Worm (Caenorhabditis elegans) whole organism, L4 larva: ENCODE results near the gene C50A2.3.

Source experiments
- F49E8.2 ChIP-seq: sonication (generic microtip); optimal IDR thresholded peaks from 2 replicates; lab custom pipeline; 2016; ENCODE audit warnings: missing compliant biosample characterization, mild to moderate bottlenecking, missing genetic modification characterization, borderline replicate concordance
- R02D3.7 ChIP-seq: fragments of 150-350 bp; sonication (generic microtip); optimal IDR thresholded peaks from 3 replicates; lab custom pipeline; 2014; ENCODE audit warnings: missing biosample characterization, missing genetic modification characterization
- T20F7.1 ChIP-seq: fragments of 200-800 bp; sonication (Bioruptor generic); optimal IDR thresholded peaks from 2 replicates; lab custom pipeline; 2018; ENCODE audit warnings: mild to moderate bottlenecking, missing genetic modification characterization, missing compliant biosample characterization
- Y75B8A.6 ChIP-seq: fragments of 200-800 bp; sonication (Bioruptor generic); IDR thresholded peaks from 2 replicates; pipeline ENCODE4 v1.3.6; 2022; ENCODE audit warnings: missing genetic modification reagents, missing genetic modification characterization, missing compliant biosample characterization
- ZK546.5 ChIP-seq, 2 experiments: sonication (generic microtip); optimal IDR thresholded peaks; 2 replicates each; lab custom pipeline; 2017; ENCODE audit warnings: missing biosample characterization in 2 of 2, missing genetic modification characterization in 2 of 2
- aha-1 ChIP-seq: fragments of 150-350 bp; peaks from one replicate; lab custom pipeline; 2014; ENCODE audit warnings: missing biosample characterization, missing genetic modification characterization
- aly-2 ChIP-seq: sonication (generic microtip); optimal IDR thresholded peaks from 2 replicates; lab custom pipeline; 2018; ENCODE audit warnings: missing biosample characterization, missing genetic modification characterization
- ama-1 ChIP-seq: fragments of 150-350 bp; optimal IDR thresholded peaks from 2 replicates; lab custom pipeline; 2014; ENCODE audit warnings: inconsistent platforms, mixed read lengths
- arid-1 ChIP-seq: fragments of 200-800 bp; sonication (Bioruptor generic); conservative IDR thresholded peaks from 2 replicates; pipeline ENCODE4 v1.3.6; 2022; ENCODE audit warnings: missing genetic modification reagents, missing genetic modification characterization, missing compliant biosample characterization
- cey-2 ChIP-seq: sonication (generic microtip); optimal IDR thresholded peaks from 3 replicates; lab custom pipeline; 2017; ENCODE audit warnings: missing genetic modification characterization, mild to moderate bottlenecking, missing compliant biosample characterization, antibody characterized with exemption, borderline replicate concordance; ENCODE audit not compliant: insufficient read depth
- daf-12 ChIP-seq: fragments of 150-350 bp; optimal IDR thresholded peaks from 2 replicates; lab custom pipeline; 2014; ENCODE audit warnings: missing biosample characterization, missing genetic modification reagents, missing genetic modification characterization
- daf-16 ChIP-seq, 3 experiments: sonication (generic microtip); optimal IDR thresholded peaks; 2 replicates each; lab custom pipeline; 2016 to 2017; ENCODE audit warnings: missing genetic modification characterization in 3 of 3, missing genetic modification reagents in 3 of 3, mild to moderate bottlenecking in 2 of 3, missing compliant biosample characterization in 2 of 3, missing biosample characterization in 1 of 3, moderate library complexity in 1 of 3
- daf-19 ChIP-seq: fragments of 200-800 bp; sonication (Bioruptor generic); conservative IDR thresholded peaks from 2 replicates; pipeline ENCODE4 v1.3.6; 2022; ENCODE audit warnings: missing genetic modification characterization, missing compliant biosample characterization
- dve-1 ChIP-seq: sonication (generic microtip); optimal IDR thresholded peaks from 2 replicates; lab custom pipeline; 2017; ENCODE audit warnings: antibody characterized with exemption, mild to moderate bottlenecking, missing genetic modification characterization, missing compliant biosample characterization; ENCODE audit not compliant: insufficient read depth
- egl-43 ChIP-seq: fragments of 200-800 bp; sonication (Bioruptor generic); IDR thresholded peaks from 2 replicates; pipeline ENCODE4 v1.3.6; 2022; ENCODE audit warnings: missing genetic modification reagents, missing genetic modification characterization, missing compliant biosample characterization
- hlh-11 ChIP-seq: fragments of 200-800 bp; sonication (Bioruptor generic); optimal IDR thresholded peaks from 2 replicates; lab custom pipeline; 2018; ENCODE audit warnings: mild to moderate bottlenecking, missing genetic modification characterization, missing compliant biosample characterization
- hmg-1.1 ChIP-seq: fragments of 200-800 bp; sonication (Bioruptor generic); IDR thresholded peaks from 2 replicates; pipeline ENCODE4 v1.3.6; 2022; ENCODE audit warnings: missing genetic modification reagents, missing genetic modification characterization, missing compliant biosample characterization
- madf-5 ChIP-seq, 2 experiments: fragments of 200-800 bp; sonication (Bioruptor generic); IDR thresholded peaks; 2 replicates each; pipeline ENCODE4 v1.3.6; 2022; ENCODE audit warnings: missing compliant biosample characterization in 2 of 2, missing genetic modification characterization in 2 of 2
- mdl-1 ChIP-seq, 2 experiments: fragments of 150-350 bp in 1 of 2; sonication (generic microtip) in 1 of 2; optimal IDR thresholded peaks; 2 replicates each; lab custom pipeline; 2014 to 2017; ENCODE audit warnings: missing biosample characterization in 2 of 2, missing genetic modification characterization in 2 of 2
- mep-1 ChIP-seq: fragments of 150-350 bp; sonication (generic microtip); optimal IDR thresholded peaks from 3 replicates; lab custom pipeline; 2014; ENCODE audit warnings: missing biosample characterization, missing genetic modification characterization
- mxl-2 ChIP-seq: fragments of 200-800 bp; sonication (Bioruptor generic); conservative IDR thresholded peaks from 2 replicates; pipeline ENCODE4 v1.3.6; 2022; ENCODE audit warnings: missing genetic modification reagents, missing genetic modification characterization, missing compliant biosample characterization
- mxl-3 ChIP-seq: fragments of 200-800 bp; sonication (Bioruptor generic); optimal IDR thresholded peaks from 2 replicates; lab custom pipeline; 2018; ENCODE audit warnings: mild to moderate bottlenecking, missing genetic modification characterization, missing compliant biosample characterization
- nhr-10 ChIP-seq: fragments of 150-350 bp; optimal IDR thresholded peaks from 2 replicates; lab custom pipeline; 2014; ENCODE audit warnings: missing biosample characterization, missing genetic modification characterization
- nhr-11 ChIP-seq: fragments of 150-350 bp; optimal IDR thresholded peaks from 2 replicates; lab custom pipeline; 2014; ENCODE audit warnings: missing biosample characterization, missing genetic modification characterization
- nhr-237 ChIP-seq: sonication (generic microtip); optimal IDR thresholded peaks from 2 replicates; lab custom pipeline; 2017; ENCODE audit warnings: missing biosample characterization, missing genetic modification characterization
- nhr-28 ChIP-seq: fragments of 150-350 bp; optimal IDR thresholded peaks from 2 replicates; lab custom pipeline; 2014; ENCODE audit warnings: missing biosample characterization, missing genetic modification characterization
- nhr-41 ChIP-seq: fragments of 200-800 bp; sonication (Bioruptor generic); IDR thresholded peaks from 2 replicates; pipeline ENCODE4 v1.3.6; 2022; ENCODE audit warnings: missing genetic modification reagents, missing genetic modification characterization, missing compliant biosample characterization
- nhr-42 ChIP-seq: fragments of 200-800 bp; sonication (Bioruptor generic); IDR thresholded peaks from 2 replicates; pipeline ENCODE4 v1.3.6; 2022; ENCODE audit warnings: missing genetic modification characterization, missing compliant biosample characterization
- pha-4 ChIP-seq, 2 experiments: fragments of 150-350 bp in 1 of 2; fragments of 200-800 bp in 1 of 2; sonication (Bioruptor generic) in 1 of 2; IDR thresholded peaks in 1 of 2; optimal IDR thresholded peaks in 1 of 2; 2 replicates each; pipeline versions ENCODE4 v1.3.6 to Lab custom; 2014 to 2022; ENCODE audit warnings: missing genetic modification characterization in 2 of 2, missing genetic modification reagents in 2 of 2, missing biosample characterization in 1 of 2, missing compliant biosample characterization in 1 of 2
- pqm-1 ChIP-seq: sonication (generic microtip); optimal IDR thresholded peaks from 2 replicates; lab custom pipeline; 2017; ENCODE audit warnings: missing biosample characterization, missing genetic modification characterization
- rbr-2 ChIP-seq: sonication (generic microtip); optimal IDR thresholded peaks from 2 replicates; lab custom pipeline; 2016; ENCODE audit warnings: missing genotype, missing genetic modification characterization, missing compliant biosample characterization
- set-16 ChIP-seq: fragments of 200-800 bp; sonication (Bioruptor generic); IDR thresholded peaks from 2 replicates; pipeline ENCODE4 v1.3.6; 2022; ENCODE audit warnings: missing genetic modification reagents, missing genetic modification characterization, missing compliant biosample characterization
- tag-97 ChIP-seq: fragments of 200-800 bp; sonication (Bioruptor generic); IDR thresholded peaks from 2 replicates; pipeline ENCODE4 v1.3.6; 2022; ENCODE audit warnings: missing genetic modification characterization, missing compliant biosample characterization
- unc-62 ChIP-seq, 3 experiments: fragments of 150-350 bp in 1 of 3; sonication (generic microtip); optimal IDR thresholded peaks in 2 of 3; peaks in 1 of 3; 1 replicate in 1 of 3; 2 replicates in 2 of 3; lab custom pipeline; 2014 to 2017; ENCODE audit warnings: missing biosample characterization in 3 of 3, missing genetic modification characterization in 3 of 3, missing genetic modification reagents in 3 of 3, missing genotype in 1 of 3
- vab-7 ChIP-seq: fragments of 200-800 bp; sonication (Bioruptor generic); IDR thresholded peaks from 2 replicates; pipeline ENCODE4 v1.3.6; 2022; ENCODE audit warnings: missing genetic modification reagents, missing genetic modification characterization, missing compliant biosample characterization
- zfp-2 ChIP-seq: sonication (generic microtip); optimal IDR thresholded peaks from 2 replicates; lab custom pipeline; 2016; ENCODE audit warnings: mild to moderate bottlenecking, missing genetic modification characterization, missing compliant biosample characterization
- ztf-11 ChIP-seq: fragments of 150-350 bp; optimal IDR thresholded peaks from 2 replicates; lab custom pipeline; 2014; ENCODE audit warnings: missing biosample characterization, missing genetic modification characterization
- ztf-7 ChIP-seq: fragments of 150-350 bp; optimal IDR thresholded peaks from 2 replicates; lab custom pipeline; 2014; ENCODE audit warnings: missing biosample characterization, missing genetic modification characterization

C50A2.3 gene

ce11 chrIV:1118566-1118965, 39.3 kb downstream of the C50A2.3 start, which contains the start of gene srx-13:
srx-13 (minus strand) TSS chrIV:1118666.
- TF ChIP-seq nhr-237 (tag; lab: Kevin White, UChicago) (no peak), ztf-11 (tag; lab: Kevin White, UChicago) (no peak), aly-2 (tag; lab: Kevin White, UChicago) (no peak), T20F7.1 (no peak), ZK546.5 (tag; optimal IDR thresholded peaks at IDR 0.05; lab: Kevin White, UChicago) (no peak), cey-2 (tag; lab: Kevin White, UChicago) (no peak), Y75B8A.6 (GFP tag; lab: Robert Waterston, UW) (no peak), zfp-2 (no peak), nhr-41 (no peak), daf-19 (GFP tag; lab: Robert Waterston, UW) (no peak), arid-1 (GFP tag; lab: Robert Waterston, UW) (no peak), tag-97 (GFP tag; lab: Robert Waterston, UW) (no peak), nhr-42 (GFP tag; lab: Robert Waterston, UW) (no peak), rbr-2 (tag; lab: Kevin White, UChicago) (no peak), mep-1 (no peak), ztf-7 (tag; lab: Kevin White, UChicago) (no peak), daf-12 (no peak), F49E8.2 (no peak), hmg-1.1 (GFP tag; lab: Robert Waterston, UW) (no peak), pqm-1 (no peak)
- TF ChIP-seq, all 104 proteins: peak for 0

- TF ChIP-seq mdl-1 (tag; optimal IDR thresholded peaks at IDR 0.05; lab: Kevin White, UChicago) (no peak), mxl-2 (GFP tag; lab: Robert Waterston, UW) (no peak), madf-5 (GFP tag; IDR thresholded peaks at IDR 0.05; lab: Robert Waterston, UW) (no peak), aha-1 (tag; lab: Kevin White, UChicago) (no peak), R02D3.7 (tag; lab: Kevin White, UChicago) (no peak), ama-1 (no peak), vab-7 (no peak), dve-1 (tag; lab: Kevin White, UChicago) (no peak), nhr-10 (tag; lab: Kevin White, UChicago) (no peak)
Observed at ce11 chrIV:1113638-1114037, 44.2 kb downstream of the C50A2.3 start, which contains the start of gene srx-14. srx-14 (minus strand) TSS chrIV:1113738.

ce11 chrIV:1110999-1111398, 46.8 kb downstream of the C50A2.3 start:
- TF ChIP-seq mxl-3 (GFP tag; lab: Kevin White, UChicago) = no peak
- no peak for TF ChIP-seq egl-43 (GFP tag; lab: Robert Waterston, UW)
- TF ChIP-seq hmg-1.1 (GFP tag; lab: Robert Waterston, UW) = peak; percentile 9; the same call in 1 of the 2 replicates
- TF ChIP-seq daf-16 (GFP tag; optimal IDR thresholded peaks at IDR 0.05; lab: Kevin White, UChicago) = peak in 1 of 2 experiments; percentile 82
- TF ChIP-seq daf-16 (tag; optimal IDR thresholded peaks at IDR 0.05; lab: Kevin White, UChicago) = no peak
- TF ChIP-seq, all 104 proteins: peak for 2

ce11 chrIV:1108030-1108429, 49.8 kb downstream of the C50A2.3 start:
- no peak for TF ChIP-seq set-16 (GFP tag; lab: Robert Waterston, UW)
- TF ChIP-seq nhr-28 (tag; lab: Kevin White, UChicago) = no peak
- no peak for TF ChIP-seq Y75B8A.6 (GFP tag; lab: Robert Waterston, UW)
- no peak for TF ChIP-seq pha-4 (GFP tag; IDR thresholded peaks at IDR 0.05; lab: Robert Waterston, UW)
- TF ChIP-seq pha-4 (tag; optimal IDR thresholded peaks at IDR 0.05; lab: Kevin White, UChicago) = no peak
- TF ChIP-seq hlh-11 (tag; lab: Kevin White, UChicago) = peak; percentile 19
- TF ChIP-seq unc-62 (GFP tag; optimal IDR thresholded peaks at IDR 0.05 in 1 of 2; lab: Kevin White, UChicago) = no peak
- TF ChIP-seq unc-62 (tag; optimal IDR thresholded peaks at IDR 0.05; lab: Kevin White, UChicago) = no peak
- peak; percentile 54 for TF ChIP-seq nhr-11 (tag; lab: Kevin White, UChicago)
- TF ChIP-seq aha-1 (tag; lab: Kevin White, UChicago) = peak; percentile 38
- TF ChIP-seq, all 104 proteins: peak for 3
